Worm (Caenorhabditis elegans): ENCODE data around the gene srsx-10.

Gene srsx-10

DNA sequence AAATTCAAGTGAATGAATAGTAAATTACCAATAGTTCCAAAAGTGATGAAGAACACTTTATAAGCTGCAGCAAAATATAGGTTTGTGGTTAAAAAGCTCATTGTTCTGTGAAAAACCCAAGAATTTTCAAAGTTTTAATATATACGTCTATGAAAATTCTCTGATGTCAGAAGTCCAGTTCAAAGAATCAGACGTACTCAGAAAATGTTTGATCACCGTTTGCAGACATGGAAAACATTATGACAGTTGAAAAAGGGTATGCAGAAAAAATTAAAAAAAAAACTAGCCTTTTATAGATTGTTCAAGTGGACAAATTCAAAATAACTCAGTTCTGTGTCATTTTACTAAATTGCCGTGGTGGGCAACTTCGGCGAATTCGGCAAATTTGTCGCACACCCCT, at the start of gene srsx-10:
srsx-10 (minus strand) TSS at position 101 of the 400 bp plus-strand sequence.
- TF ChIP-seq W03F9.2 (tag; optimal IDR thresholded peaks at IDR 0.05), result no peak
- no peak for TF ChIP-seq dao-5 (tag; optimal IDR thresholded peaks at IDR 0.05)
- TF ChIP-seq him-1 (tag; optimal IDR thresholded peaks at IDR 0.05), result no peak

DNA sequence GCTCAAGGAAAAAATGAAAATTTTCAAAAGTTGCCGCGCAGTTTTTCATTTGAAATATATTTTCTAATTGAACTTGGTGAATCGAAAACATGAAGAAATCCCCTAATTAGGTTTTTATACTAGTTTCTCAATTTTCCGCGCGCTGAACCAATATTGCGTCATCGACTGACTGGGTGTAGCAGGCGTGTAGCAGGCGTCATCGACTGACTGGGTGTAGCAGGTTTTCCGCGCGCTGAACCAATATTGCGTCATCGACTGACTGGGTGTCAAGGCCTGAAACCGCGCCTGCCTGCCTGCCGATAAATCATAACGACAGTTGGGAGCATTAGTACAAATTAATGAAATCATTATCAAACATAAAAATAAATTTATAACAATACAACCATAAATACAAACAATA, 48.8 kb upstream of the srsx-10 start:
- no peak for TF ChIP-seq W03F9.2 (tag; optimal IDR thresholded peaks at IDR 0.05)
- no peak for TF ChIP-seq dao-5 (tag; optimal IDR thresholded peaks at IDR 0.05)
- TF ChIP-seq him-1 (tag; optimal IDR thresholded peaks at IDR 0.05), result no peak

DNA sequence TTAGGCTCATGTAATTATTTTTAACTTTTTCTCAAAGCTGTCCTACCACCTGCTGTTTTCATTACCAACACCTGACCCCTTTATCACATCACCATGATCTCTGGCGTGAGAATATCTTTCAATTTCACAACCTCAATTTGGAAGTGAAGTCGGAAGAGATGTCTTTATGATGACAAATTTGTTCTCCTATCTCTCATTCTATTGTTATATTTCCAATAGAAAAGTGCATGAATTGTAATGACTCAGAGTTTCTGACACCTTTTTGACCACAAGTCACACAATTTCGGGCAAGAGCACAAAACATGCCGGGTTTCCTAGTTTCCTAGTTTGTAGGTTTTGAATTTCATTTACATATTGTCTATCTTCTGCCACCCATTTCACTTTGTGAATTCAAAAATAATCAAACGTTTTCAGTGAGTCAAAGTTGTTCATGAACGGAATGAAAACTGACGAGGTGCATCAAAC, 44.3 kb upstream of the srsx-10 start, which contains the start of gene srr-4:
srr-4 (plus strand) TSS at position 415 of the 465 bp plus-strand sequence.
- no peak for TF ChIP-seq him-1 (tag; optimal IDR thresholded peaks at IDR 0.05)
- TF ChIP-seq dao-5 (tag; optimal IDR thresholded peaks at IDR 0.05), result no peak
- TF ChIP-seq W03F9.2 (tag; optimal IDR thresholded peaks at IDR 0.05), result no peak

DNA sequence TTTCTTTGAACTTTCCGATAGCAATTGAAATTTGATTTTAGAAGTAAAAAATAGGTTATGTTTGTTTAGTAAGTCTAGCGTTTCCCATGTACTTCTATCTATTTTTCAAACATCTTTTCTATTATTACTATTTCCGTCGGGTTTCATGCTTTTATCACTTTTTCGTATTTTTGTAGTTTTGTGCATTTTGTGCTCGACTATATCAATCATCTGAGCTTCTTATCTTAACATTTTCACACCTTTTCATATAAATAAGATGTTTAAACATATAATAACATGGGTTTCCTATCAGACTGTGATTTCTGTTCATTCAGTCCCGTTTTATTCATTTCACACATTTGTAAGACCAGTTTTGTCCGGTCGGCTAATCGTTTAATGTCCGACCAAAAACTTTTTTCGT, 43.5 kb upstream of the srsx-10 start:
- no peak for TF ChIP-seq him-1 (tag; optimal IDR thresholded peaks at IDR 0.05)
- TF ChIP-seq W03F9.2 (tag; optimal IDR thresholded peaks at IDR 0.05), result no peak
- TF ChIP-seq dao-5 (tag; optimal IDR thresholded peaks at IDR 0.05), result no peak

DNA sequence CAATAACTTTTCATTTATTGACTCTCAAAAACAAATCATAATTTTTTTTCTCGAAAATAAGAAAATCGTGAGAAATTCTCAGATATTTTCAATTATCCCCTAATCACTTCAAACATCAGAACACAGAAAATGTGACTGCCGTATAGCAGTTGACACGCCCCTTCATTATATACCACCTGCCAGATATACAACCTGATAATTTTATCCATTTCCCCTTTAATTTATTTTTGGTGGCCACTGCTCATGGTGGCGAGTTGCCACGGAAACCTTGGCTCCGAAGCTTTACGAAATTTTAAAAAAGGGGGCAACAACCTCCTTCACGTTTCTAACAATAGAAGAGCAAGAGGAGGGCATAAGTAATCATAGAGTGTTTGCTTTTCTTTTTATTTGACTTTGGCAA, 42.2 kb upstream of the srsx-10 start:
- no peak for TF ChIP-seq him-1 (tag; optimal IDR thresholded peaks at IDR 0.05)
- TF ChIP-seq W03F9.2 (tag; optimal IDR thresholded peaks at IDR 0.05), result no peak
- TF ChIP-seq dao-5 (tag; optimal IDR thresholded peaks at IDR 0.05), result no peak

DNA sequence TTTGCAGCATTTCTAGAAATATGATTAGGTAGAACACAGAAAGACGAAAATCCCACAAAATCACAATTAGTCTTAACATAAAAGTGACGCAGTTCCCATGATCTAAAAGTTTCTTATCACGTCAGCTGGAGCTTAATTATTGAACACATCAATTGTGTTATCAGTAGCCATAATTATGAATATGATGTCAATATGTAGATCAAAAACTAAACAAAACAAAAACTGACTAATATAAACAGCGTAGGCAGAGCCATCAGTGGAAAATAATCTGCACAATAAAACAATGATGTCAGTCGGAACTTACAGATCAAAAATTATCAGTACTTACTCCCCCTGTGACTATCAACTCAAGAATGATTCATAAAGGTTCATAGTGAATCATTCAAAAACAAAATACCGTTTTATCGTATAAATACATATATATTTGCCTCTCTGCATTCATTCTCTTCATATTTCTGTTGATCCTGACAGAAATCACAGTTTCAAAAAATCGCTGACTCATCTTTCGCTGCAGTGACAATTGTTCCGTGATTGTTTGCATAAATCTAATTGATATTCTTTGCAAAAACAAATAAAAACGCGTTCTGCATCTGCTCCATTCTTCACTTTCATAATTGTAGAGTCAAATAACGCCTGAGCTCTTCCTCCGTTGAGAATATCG, 37.7 kb upstream of the srsx-10 start, which contains the start of gene srr-6:
srr-6 (plus strand) TSS at position 611 of the 661 bp plus-strand sequence.
- TF ChIP-seq him-1 (tag; optimal IDR thresholded peaks at IDR 0.05), result no peak

DNA sequence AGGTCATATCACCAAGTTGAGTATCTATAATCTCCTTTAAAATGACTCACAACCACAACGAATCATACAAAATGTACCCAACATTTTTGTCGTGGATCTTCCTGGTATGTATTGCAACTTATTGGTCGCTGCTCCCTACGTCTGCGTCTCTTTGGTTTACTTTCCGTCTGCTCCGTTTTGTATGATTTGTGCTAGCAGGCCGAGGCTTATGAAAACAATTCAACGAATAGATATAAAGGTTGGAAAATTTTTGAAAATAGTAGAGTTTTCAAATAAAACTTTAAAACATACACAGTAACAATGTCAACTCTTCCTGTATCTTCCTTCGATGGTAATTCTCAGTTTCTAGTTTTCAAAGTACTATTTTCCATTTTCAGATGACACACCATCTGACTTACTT, 26.8 kb upstream of the srsx-10 start, which contains the start of gene srr-8:
srr-8 (plus strand) TSS at position 301 of the 400 bp plus-strand sequence.
- TF ChIP-seq W03F9.2 (tag; optimal IDR thresholded peaks at IDR 0.05) (no peak), dao-5 (tag; optimal IDR thresholded peaks at IDR 0.05) (no peak)

DNA sequence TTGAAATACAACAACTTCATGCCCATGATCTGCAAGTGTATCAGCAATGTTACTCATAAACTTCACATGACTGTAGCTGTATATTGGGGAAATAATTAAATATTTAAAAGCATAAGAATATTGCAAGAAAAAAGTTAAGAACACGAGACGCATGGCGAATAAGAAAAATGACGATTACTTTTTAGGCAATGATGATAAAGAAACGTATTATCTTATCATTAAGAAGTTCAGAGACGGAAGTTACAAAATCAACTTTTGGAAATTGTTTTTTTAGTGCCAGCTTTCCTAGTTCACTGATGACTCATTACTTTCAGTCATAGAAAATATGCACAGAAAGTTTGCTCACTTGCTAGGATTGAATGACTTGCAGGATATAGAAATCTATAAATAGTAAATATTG, 25.8 kb upstream of the srsx-10 start, which contains the start of gene ugt-7:
ugt-7 (minus strand) TSS at position 161 of the 400 bp plus-strand sequence.
- TF ChIP-seq W03F9.2 (tag; optimal IDR thresholded peaks at IDR 0.05), result no peak
- TF ChIP-seq him-1 (tag; optimal IDR thresholded peaks at IDR 0.05), result no peak
- no peak for TF ChIP-seq dao-5 (tag; optimal IDR thresholded peaks at IDR 0.05)

DNA sequence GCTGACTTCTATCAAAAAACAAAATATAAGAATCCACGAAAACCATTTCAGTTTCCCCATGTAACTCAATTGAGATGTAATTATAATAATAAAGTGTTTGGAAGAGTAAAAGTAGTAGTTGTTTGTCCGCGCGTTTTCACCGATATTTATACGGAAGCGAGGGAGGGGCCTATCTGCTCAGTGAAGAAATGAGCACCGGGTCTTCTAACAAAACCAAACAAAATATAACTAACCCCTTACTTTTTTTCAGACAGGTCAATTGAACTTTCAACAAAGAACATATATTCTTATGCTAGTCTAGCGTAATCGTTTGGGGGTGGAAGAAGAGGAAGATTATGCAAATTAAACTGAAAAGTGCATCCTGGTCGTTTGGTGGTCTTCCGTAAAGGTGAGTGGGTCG, 20.6 kb upstream of the srsx-10 start, which contains the start of gene ncx-9:
ncx-9 (minus strand) TSS at position 101 of the 400 bp plus-strand sequence.
- TF ChIP-seq W03F9.2 (tag; optimal IDR thresholded peaks at IDR 0.05) (no peak), dao-5 (tag; optimal IDR thresholded peaks at IDR 0.05) (no peak), him-1 (tag; optimal IDR thresholded peaks at IDR 0.05) (no peak)

DNA sequence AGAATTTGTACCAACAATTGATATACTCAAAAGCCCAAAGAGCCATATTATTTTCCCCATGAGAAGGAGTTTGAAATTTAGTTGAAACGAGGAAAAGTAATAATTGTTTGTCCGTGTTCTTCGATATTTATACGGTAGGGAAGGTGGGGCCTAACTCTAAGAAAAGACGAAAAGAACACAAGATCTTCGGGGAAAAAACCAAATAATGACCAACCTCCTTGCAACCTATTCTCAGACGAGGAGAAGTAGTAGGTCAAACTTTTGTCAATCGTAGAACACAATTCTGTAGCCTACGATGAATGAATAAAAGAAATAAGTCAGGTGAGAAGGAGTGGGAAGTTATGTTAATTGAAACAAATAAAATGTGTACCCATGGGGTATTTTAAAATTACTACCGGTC, 12.5 kb upstream of the srsx-10 start, which contains the start of gene ncx-8:
ncx-8 (minus strand) TSS at position 101 of the 400 bp plus-strand sequence.
- no peak for TF ChIP-seq him-1 (tag; optimal IDR thresholded peaks at IDR 0.05)
- TF ChIP-seq dao-5 (tag; optimal IDR thresholded peaks at IDR 0.05), result no peak
- no peak for TF ChIP-seq W03F9.2 (tag; optimal IDR thresholded peaks at IDR 0.05)

DNA sequence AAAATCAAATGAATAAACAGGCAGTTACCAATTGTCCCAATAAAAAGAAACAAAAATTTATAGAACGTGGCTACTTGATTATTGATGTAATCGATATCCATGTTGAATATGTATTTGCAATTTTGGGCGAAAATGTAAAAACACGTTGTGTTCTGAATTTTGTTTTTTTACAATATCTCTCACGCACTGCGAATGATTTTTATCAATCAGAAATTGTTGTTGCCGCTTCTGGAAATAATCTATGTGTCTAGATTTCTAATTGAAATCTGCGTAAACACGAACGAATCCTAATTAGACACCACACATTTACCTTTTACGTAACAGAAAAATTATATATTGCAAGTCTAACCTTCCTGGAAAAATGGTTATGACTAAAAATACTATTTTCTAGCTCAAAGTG, 8.5 kb upstream of the srsx-10 start, which contains the start of gene srsx-13:
srsx-13 (minus strand) TSS at position 101 of the 400 bp plus-strand sequence.
- TF ChIP-seq dao-5 (tag; optimal IDR thresholded peaks at IDR 0.05) (no peak), W03F9.2 (tag; optimal IDR thresholded peaks at IDR 0.05) (no peak), him-1 (tag; optimal IDR thresholded peaks at IDR 0.05) (no peak)

DNA sequence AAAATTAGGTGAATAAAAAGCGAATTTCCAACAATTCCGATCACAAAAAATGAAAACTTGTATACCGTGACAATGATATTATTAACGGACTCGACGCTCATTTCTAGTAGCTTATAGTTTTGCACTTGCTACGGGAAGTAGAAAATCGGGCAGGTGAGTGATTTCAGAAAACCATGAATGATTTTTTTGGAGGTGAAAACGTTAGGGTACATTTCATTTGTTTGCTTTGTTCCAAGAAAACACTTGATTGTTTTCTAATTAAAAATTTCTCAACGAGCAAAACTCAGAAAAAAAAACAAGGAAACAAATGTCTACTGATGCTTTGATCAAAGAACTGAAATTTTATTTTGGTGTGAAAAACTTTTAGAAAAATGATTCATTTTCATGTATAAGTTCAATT, 6.3 kb upstream of the srsx-10 start, which contains the start of gene srsx-12:
srsx-12 (minus strand) TSS at position 101 of the 400 bp plus-strand sequence.
- TF ChIP-seq him-1 (tag; optimal IDR thresholded peaks at IDR 0.05) (no peak), dao-5 (tag; optimal IDR thresholded peaks at IDR 0.05) (no peak), W03F9.2 (tag; optimal IDR thresholded peaks at IDR 0.05) (no peak)

DNA sequence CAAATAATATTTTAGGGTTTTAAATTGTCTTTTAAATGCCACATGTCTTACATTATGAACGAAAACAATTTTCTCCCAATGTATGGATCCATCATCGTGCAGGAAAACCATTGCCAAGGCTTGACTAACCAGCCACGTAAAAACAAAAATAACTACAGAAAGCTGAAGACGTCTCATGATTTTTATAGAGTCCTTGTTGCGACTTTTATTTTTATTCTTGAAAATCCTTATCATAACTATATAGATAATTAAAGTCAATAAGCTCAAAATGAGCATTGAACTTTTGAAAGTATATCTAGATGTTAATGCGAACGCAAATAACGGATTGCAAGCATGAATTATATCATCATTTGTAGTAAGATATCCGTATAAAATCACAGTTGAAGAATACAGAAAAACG, 5.5 kb upstream of the srsx-10 start:
- no peak for TF ChIP-seq W03F9.2 (tag; optimal IDR thresholded peaks at IDR 0.05)
- no peak for TF ChIP-seq him-1 (tag; optimal IDR thresholded peaks at IDR 0.05)
- TF ChIP-seq dao-5 (tag; optimal IDR thresholded peaks at IDR 0.05), result no peak

DNA sequence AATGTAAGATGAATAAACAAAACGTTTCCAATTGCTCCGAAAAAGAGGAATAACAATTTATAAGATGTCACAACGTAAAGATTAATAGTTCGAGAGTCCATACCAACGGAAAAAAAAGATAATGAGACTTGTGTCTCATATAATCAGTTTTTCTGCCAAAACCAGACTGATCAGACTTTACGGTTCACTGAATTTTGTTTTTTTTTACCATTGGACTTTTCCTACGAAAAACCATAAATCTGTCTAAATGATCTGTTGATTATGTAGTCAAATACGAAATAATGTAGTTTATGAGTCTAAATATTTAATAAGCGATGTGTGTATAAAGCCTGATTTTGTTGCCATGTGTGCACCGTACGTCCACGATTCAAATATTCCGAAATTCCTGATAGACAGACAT, 4.5 kb upstream of the srsx-10 start, which contains the start of gene srsx-11:
srsx-11 (minus strand) TSS at position 101 of the 400 bp plus-strand sequence.
- TF ChIP-seq him-1 (tag; optimal IDR thresholded peaks at IDR 0.05), result no peak
- no peak for TF ChIP-seq W03F9.2 (tag; optimal IDR thresholded peaks at IDR 0.05)
- no peak for TF ChIP-seq dao-5 (tag; optimal IDR thresholded peaks at IDR 0.05)
